Worm (Caenorhabditis elegans) whole organism, late embryonic: ENCODE data around the gene str-243.

Experiments
- C38D4.7 ChIP-seq: fragments of 200-800 bp; sonication (Bioruptor generic); optimal IDR thresholded peaks from 2 replicates; lab custom pipeline; 2018; ENCODE audit warnings: mild to moderate bottlenecking, missing genetic modification characterization, moderate library complexity, missing compliant biosample characterization
- F13H6.1 ChIP-seq: sonication (generic microtip); optimal IDR thresholded peaks from 2 replicates; lab custom pipeline; 2016; ENCODE audit warnings: missing genetic modification characterization, missing compliant biosample characterization
- K09A11.1 ChIP-seq: sonication (generic microtip); optimal IDR thresholded peaks from 2 replicates; lab custom pipeline; 2017; ENCODE audit warnings: antibody characterized with exemption, mild to moderate bottlenecking, missing genetic modification characterization, missing compliant biosample characterization; ENCODE audit not compliant: insufficient read depth
- T23F11.4 ChIP-seq: fragments of 200-800 bp; sonication (Bioruptor generic); optimal IDR thresholded peaks from 2 replicates; lab custom pipeline; 2018; ENCODE audit warnings: mild to moderate bottlenecking, missing genetic modification characterization, missing compliant biosample characterization
- Y22D7AL.16 ChIP-seq: sonication (generic microtip); optimal IDR thresholded peaks from 2 replicates; lab custom pipeline; 2016; ENCODE audit warnings: missing genetic modification characterization, missing compliant biosample characterization
- ama-1 ChIP-seq: fragments of 150-350 bp; optimal IDR thresholded peaks from 2 replicates; lab custom pipeline; 2014
- ceh-14 ChIP-seq: sonication (generic microtip); optimal IDR thresholded peaks from 2 replicates; lab custom pipeline; 2016; ENCODE audit warnings: missing genotype, missing genetic modification characterization, missing compliant biosample characterization
- ceh-19 ChIP-seq: fragments of 200-800 bp; sonication (Bioruptor generic); optimal IDR thresholded peaks from 2 replicates; lab custom pipeline; 2018; ENCODE audit warnings: mild to moderate bottlenecking, missing genetic modification characterization, missing compliant biosample characterization
- ceh-2 ChIP-seq: sonication (generic microtip); optimal IDR thresholded peaks from 2 replicates; lab custom pipeline; 2016; ENCODE audit warnings: missing genotype, missing genetic modification characterization, missing compliant biosample characterization
- ceh-22 ChIP-seq: sonication (generic microtip); optimal IDR thresholded peaks from 2 replicates; lab custom pipeline; 2017; ENCODE audit warnings: missing biosample characterization, missing genetic modification characterization
- ceh-31 ChIP-seq: sonication (generic microtip); optimal IDR thresholded peaks from 2 replicates; lab custom pipeline; 2016; ENCODE audit warnings: missing genetic modification characterization, missing compliant biosample characterization
- ceh-45 ChIP-seq: fragments of 200-800 bp; sonication (Bioruptor generic); IDR thresholded peaks from 2 replicates; pipeline ENCODE4 v1.3.6; 2022; ENCODE audit warnings: missing genetic modification reagents, missing genetic modification characterization, missing compliant biosample characterization
- ceh-48 ChIP-seq: sonication (generic microtip); optimal IDR thresholded peaks from 2 replicates; lab custom pipeline; 2016; ENCODE audit warnings: missing genetic modification characterization, inconsistent platforms, missing compliant biosample characterization
- che-1 ChIP-seq: sonication (generic microtip); optimal IDR thresholded peaks from 2 replicates; lab custom pipeline; 2016; ENCODE audit warnings: mild to moderate bottlenecking, missing genetic modification characterization, missing compliant biosample characterization
- dve-1 ChIP-seq: sonication (generic microtip); optimal IDR thresholded peaks from 2 replicates; lab custom pipeline; 2017; ENCODE audit warnings: antibody characterized with exemption, mild to moderate bottlenecking, missing genetic modification characterization, missing compliant biosample characterization
- eyg-1 ChIP-seq: sonication (generic microtip); optimal IDR thresholded peaks from 2 replicates; lab custom pipeline; 2016; ENCODE audit warnings: missing genotype, missing genetic modification characterization, missing compliant biosample characterization
- fkh-6 ChIP-seq: sonication (generic microtip); optimal IDR thresholded peaks from 2 replicates; lab custom pipeline; 2016; ENCODE audit warnings: missing genetic modification characterization, missing compliant biosample characterization
- gmeb-2 ChIP-seq: sonication (generic microtip); optimal IDR thresholded peaks from 2 replicates; lab custom pipeline; 2016; ENCODE audit warnings: missing genetic modification characterization, inconsistent platforms, missing compliant biosample characterization
- hlh-13 ChIP-seq: fragments of 200-800 bp; sonication (Bioruptor generic); optimal IDR thresholded peaks from 2 replicates; lab custom pipeline; 2018; ENCODE audit warnings: mild to moderate bottlenecking, missing genetic modification characterization, missing compliant biosample characterization
- hlh-15 ChIP-seq: sonication (generic microtip); optimal IDR thresholded peaks from 2 replicates; lab custom pipeline; 2016; ENCODE audit warnings: missing genetic modification characterization, missing compliant biosample characterization
- hlh-30 ChIP-seq: sonication (generic microtip); optimal IDR thresholded peaks from 2 replicates; lab custom pipeline; 2017; ENCODE audit warnings: antibody characterized with exemption, missing genetic modification characterization, missing compliant biosample characterization; ENCODE audit not compliant: insufficient read depth
- lin-11 ChIP-seq: fragments of 200-800 bp; sonication (Bioruptor generic); optimal IDR thresholded peaks from 2 replicates; lab custom pipeline; 2018; ENCODE audit warnings: mild to moderate bottlenecking, missing genetic modification characterization, missing compliant biosample characterization
- madf-2 ChIP-seq: sonication (generic microtip); optimal IDR thresholded peaks from 2 replicates; lab custom pipeline; 2017; ENCODE audit warnings: missing genetic modification characterization, missing compliant biosample characterization
- nhr-232 ChIP-seq: sonication (generic microtip); optimal IDR thresholded peaks from 2 replicates; lab custom pipeline; 2016; ENCODE audit warnings: missing genetic modification characterization, missing compliant biosample characterization
- odd-2 ChIP-seq: sonication (generic microtip); optimal IDR thresholded peaks from 2 replicates; lab custom pipeline; 2017; ENCODE audit warnings: antibody characterized with exemption, mild to moderate bottlenecking, missing genetic modification characterization, missing compliant biosample characterization
- pha-4 ChIP-seq: fragments of 150-350 bp; optimal IDR thresholded peaks from 2 replicates; lab custom pipeline; 2018; ENCODE audit warnings: missing biosample characterization, missing genetic modification reagents, missing genetic modification characterization
- pqm-1 ChIP-seq: sonication (generic microtip); optimal IDR thresholded peaks from 2 replicates; lab custom pipeline; 2016; ENCODE audit warnings: missing genetic modification characterization, missing compliant biosample characterization
- pros-1 ChIP-seq: fragments of 150-350 bp; optimal IDR thresholded peaks from 2 replicates; lab custom pipeline; 2014; ENCODE audit warnings: missing biosample characterization, missing genetic modification reagents, missing genetic modification characterization
- ref-2 ChIP-seq: sonication (generic microtip); optimal IDR thresholded peaks from 2 replicates; lab custom pipeline; 2016; ENCODE audit warnings: missing genetic modification characterization, missing compliant biosample characterization
- sdc-2 ChIP-seq: sonication (generic microtip); optimal IDR thresholded peaks from 2 replicates; lab custom pipeline; 2016; ENCODE audit warnings: missing genotype, missing genetic modification characterization, missing compliant biosample characterization
- tbx-2 ChIP-seq: sonication (generic microtip); optimal IDR thresholded peaks from 2 replicates; lab custom pipeline; 2016; ENCODE audit warnings: missing genetic modification characterization, missing compliant biosample characterization
- tbx-7 ChIP-seq: sonication (generic microtip); optimal IDR thresholded peaks from 2 replicates; lab custom pipeline; 2016; ENCODE audit warnings: missing genotype, missing genetic modification characterization, missing compliant biosample characterization
- ttx-3 ChIP-seq: sonication (generic microtip); optimal IDR thresholded peaks from 2 replicates; lab custom pipeline; 2016; ENCODE audit warnings: missing genetic modification reagents, missing genetic modification characterization, missing compliant biosample characterization
- unc-42 ChIP-seq: sonication (generic microtip); optimal IDR thresholded peaks from 2 replicates; lab custom pipeline; 2016; ENCODE audit warnings: missing genotype, missing genetic modification characterization, missing compliant biosample characterization
- unc-55 ChIP-seq: sonication (generic microtip); optimal IDR thresholded peaks from 2 replicates; lab custom pipeline; 2017; ENCODE audit warnings: missing biosample characterization, missing genetic modification reagents, missing genetic modification characterization
- unc-86 ChIP-seq: sonication (generic microtip); optimal IDR thresholded peaks from 2 replicates; lab custom pipeline; 2016; ENCODE audit warnings: missing genetic modification characterization, missing compliant biosample characterization
- zip-5 ChIP-seq: sonication (generic microtip); optimal IDR thresholded peaks from 2 replicates; lab custom pipeline; 2016; ENCODE audit warnings: missing genetic modification characterization, missing compliant biosample characterization

Gene str-243

DNA sequence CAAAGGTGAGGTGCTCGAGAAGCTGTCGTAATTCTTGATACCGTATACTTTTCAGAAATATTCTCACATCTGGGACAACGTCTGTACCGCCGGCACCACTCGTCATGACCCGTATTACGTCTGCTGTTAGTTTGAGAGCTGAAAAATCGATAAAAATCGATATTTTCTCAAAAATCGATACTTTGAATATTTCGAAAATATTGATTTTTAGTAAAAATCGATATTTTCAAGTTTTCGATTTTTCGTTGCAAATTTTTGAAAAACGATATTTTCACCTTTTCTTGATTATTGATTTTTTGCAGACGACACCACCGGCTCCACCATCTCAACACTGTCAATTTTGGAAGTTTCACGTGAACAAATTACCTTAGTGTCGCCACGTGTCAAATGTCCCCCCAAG is 26.8 kb upstream of the str-243 start:
- no peak for TF ChIP-seq lin-11 (tag; lab: Kevin White, UChicago)
- TF ChIP-seq sdc-2 (tag; lab: Kevin White, UChicago) = no peak
- TF ChIP-seq ceh-48 (tag; lab: Kevin White, UChicago) = peak; percentile 16
- TF ChIP-seq, all 69 proteins: peak for 1

DNA sequence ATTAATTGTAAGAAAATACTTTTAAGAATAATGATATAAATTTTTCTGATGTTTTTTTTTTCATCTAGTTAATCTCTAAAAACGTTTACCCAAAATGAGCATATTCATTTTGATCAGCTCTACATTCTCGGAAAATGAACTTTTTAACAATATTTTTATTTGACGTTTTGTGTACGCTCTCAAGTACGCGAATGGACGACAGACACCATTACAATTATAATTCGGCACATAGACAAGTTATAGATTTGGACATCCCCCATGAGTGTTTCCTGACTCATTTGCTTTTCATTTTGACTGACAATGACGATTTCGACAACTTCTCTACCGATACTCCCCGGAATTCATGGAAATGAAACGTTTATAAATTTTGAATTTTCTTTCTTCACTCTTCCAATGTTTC is 23.4 kb upstream of the str-243 start, which contains the start of gene sru-27:
sru-27 (plus strand) TSS at position 301 of the 400 bp plus-strand sequence.
- TF ChIP-seq odd-2 (tag; lab: Kevin White, UChicago) (no peak), unc-86 (tag; lab: Kevin White, UChicago) (no peak), ceh-45 (no peak), nhr-232 (tag; lab: Kevin White, UChicago) (no peak), gmeb-2 (tag; lab: Kevin White, UChicago) (no peak)
- TF ChIP-seq, all 69 proteins: peak for 0

DNA sequence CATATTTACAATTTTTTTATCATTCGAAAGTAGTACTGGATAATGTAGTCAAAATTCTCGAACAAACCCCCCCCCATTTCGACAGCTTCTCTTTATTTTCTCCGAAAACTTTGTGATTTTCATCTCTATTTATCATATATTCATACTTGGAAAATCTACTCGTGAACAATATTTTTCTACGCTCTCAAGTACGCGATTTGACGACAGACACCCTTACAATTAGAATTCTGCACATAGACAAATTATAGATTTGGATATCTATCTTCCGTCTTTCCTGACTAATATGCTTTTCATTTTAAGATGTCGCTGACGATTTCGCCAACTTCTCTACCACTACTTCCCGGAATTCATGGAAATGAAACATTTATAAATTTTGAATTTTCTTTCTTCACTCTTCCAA is 16.6 kb upstream of the str-243 start, which contains the start of gene sru-28:
sru-28 (plus strand) TSS at position 301 of the 400 bp plus-strand sequence.
- no peak for TF ChIP-seq C38D4.7 (GFP tag; lab: Kevin White, UChicago)
- no peak for TF ChIP-seq hlh-30
- no peak for TF ChIP-seq tbx-7 (tag; lab: Kevin White, UChicago)
- TF ChIP-seq ceh-31 (tag; lab: Kevin White, UChicago) = no peak
- no peak for TF ChIP-seq unc-42
- TF ChIP-seq, all 69 proteins: peak for 0

DNA sequence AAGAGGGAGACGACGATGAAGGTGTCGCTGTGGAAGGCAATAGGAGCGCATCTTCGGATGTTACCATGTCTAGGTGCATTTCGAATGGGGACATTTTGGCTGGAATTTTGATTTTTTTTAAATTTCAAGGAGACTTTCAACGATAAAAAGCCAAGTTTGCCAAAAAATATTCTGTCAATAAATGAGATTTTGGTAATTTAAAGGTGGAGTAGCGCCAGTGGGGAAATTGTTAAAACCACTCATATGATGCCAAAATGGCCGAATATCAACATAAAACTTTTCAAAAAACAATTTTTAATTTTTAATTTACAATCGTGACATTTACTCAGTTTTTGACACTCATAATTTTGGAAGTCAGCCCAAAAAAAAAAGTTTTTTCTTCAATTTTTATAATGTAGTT is 11.0 kb upstream of the str-243 start, which contains the start of gene nhr-260:
nhr-260 (minus strand) TSS at position 101 of the 400 bp plus-strand sequence.
- TF ChIP-seq hlh-15 (tag; lab: Kevin White, UChicago) (no peak), pqm-1 (no peak), fkh-6 (tag; lab: Kevin White, UChicago) (no peak), tbx-2 (tag; lab: Kevin White, UChicago) (no peak), odd-2 (tag; lab: Kevin White, UChicago) (no peak), pha-4 (no peak), ama-1 (lab: Kevin White, UChicago) (no peak), ceh-14 (tag; lab: Kevin White, UChicago) (no peak), ceh-19 (GFP tag; lab: Kevin White, UChicago) (no peak), dve-1 (tag; lab: Kevin White, UChicago) (no peak), F13H6.1 (tag; lab: Kevin White, UChicago) (no peak), ceh-22 (tag; lab: Kevin White, UChicago) (no peak)

DNA sequence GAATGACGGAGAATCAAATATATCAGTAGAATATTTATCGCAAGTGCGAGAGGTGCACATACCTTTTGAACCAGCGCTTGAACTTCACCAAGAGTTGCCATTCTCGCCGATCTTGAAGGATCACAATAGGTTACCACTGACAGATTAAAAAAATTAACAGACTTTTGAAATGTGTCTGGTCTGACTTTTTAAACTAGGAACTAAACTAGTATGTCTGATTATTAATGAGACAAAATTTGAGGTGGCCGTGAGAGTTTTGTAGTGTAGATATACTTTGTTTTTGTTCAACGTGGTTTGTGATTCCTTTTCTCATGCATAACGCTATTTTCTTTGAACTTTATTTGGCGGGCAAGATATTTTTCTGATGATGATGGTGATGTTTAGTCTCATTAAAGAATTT is 740 bp upstream of the str-243 start, which contains the start of gene str-240:
str-240 (minus strand) TSS at position 101 of the 400 bp plus-strand sequence.
- TF ChIP-seq unc-55 (GFP tag; lab: Kevin White, UChicago) = no peak
- no peak for TF ChIP-seq ref-2 (tag; lab: Kevin White, UChicago)
- no peak for TF ChIP-seq ttx-3
- no peak for TF ChIP-seq Y22D7AL.16 (tag; lab: Kevin White, UChicago)
- TF ChIP-seq madf-2 (tag; lab: Kevin White, UChicago) = no peak
- TF ChIP-seq dve-1 (tag; lab: Kevin White, UChicago) = no peak
- no peak for TF ChIP-seq pros-1 (tag; lab: Kevin White, UChicago)
- no peak for TF ChIP-seq eyg-1 (tag; lab: Kevin White, UChicago)
- no peak for TF ChIP-seq C38D4.7 (GFP tag; lab: Kevin White, UChicago)
- TF ChIP-seq che-1 = no peak
- no peak for TF ChIP-seq gmeb-2 (tag; lab: Kevin White, UChicago)
- TF ChIP-seq T23F11.4 = no peak
- no peak for TF ChIP-seq lin-11 (tag; lab: Kevin White, UChicago)
- no peak for TF ChIP-seq ceh-2 (tag; lab: Kevin White, UChicago)
- TF ChIP-seq zip-5 (tag; lab: Kevin White, UChicago) = no peak
- no peak for TF ChIP-seq ceh-14 (tag; lab: Kevin White, UChicago)
- no peak for TF ChIP-seq K09A11.1 (tag; lab: Kevin White, UChicago)
- no peak for TF ChIP-seq hlh-15 (tag; lab: Kevin White, UChicago)
- no peak for TF ChIP-seq hlh-13 (GFP tag; lab: Kevin White, UChicago)
- TF ChIP-seq, all 69 proteins: peak for 0
